Fruit fly (Drosophila melanogaster) whole organism, wandering third instar larva: ENCODE measurements around the gene Gclc.

Experiments used
- CrebA ChIP-seq: fragments of 200-800 bp; sonication (Bioruptor generic); optimal IDR thresholded peaks from 2 replicates; lab custom pipeline; 2016; ENCODE audit warnings: missing biosample characterization, mild to moderate bottlenecking, missing genetic modification characterization, borderline replicate concordance
- Dfd ChIP-seq: fragments of >200 bp; optimal IDR thresholded peaks from 2 replicates; lab custom pipeline; 2017; ENCODE audit warnings: missing biosample characterization, missing genetic modification characterization
- GATAd ChIP-seq: sonication (Bioruptor generic); optimal IDR thresholded peaks from 2 replicates; lab custom pipeline; 2016; ENCODE audit warnings: missing biosample characterization, missing genetic modification characterization
- Hr78 ChIP-seq: fragments of >200 bp; optimal IDR thresholded peaks from 2 replicates; lab custom pipeline; 2017; ENCODE audit warnings: missing biosample characterization, missing genetic modification characterization
- N ChIP-seq: fragments of >200 bp; optimal IDR thresholded peaks from 2 replicates; lab custom pipeline; 2018; ENCODE audit warnings: missing biosample characterization, missing external identifiers, missing genetic modification characterization
- OdsH ChIP-seq: fragments of 200-800 bp; sonication (Bioruptor generic); optimal IDR thresholded peaks from 2 replicates; lab custom pipeline; 2016; ENCODE audit warnings: missing biosample characterization, mild to moderate bottlenecking, missing genetic modification characterization
- Sp1 ChIP-seq: fragments of 200-800 bp; sonication (Bioruptor generic); optimal IDR thresholded peaks from 3 replicates; lab custom pipeline; 2019; ENCODE audit warnings: missing biosample characterization, mild to moderate bottlenecking, missing genetic modification characterization, moderate library complexity
- br ChIP-seq: fragments of 200-800 bp; sonication (Bioruptor generic); optimal IDR thresholded peaks from 2 replicates; lab custom pipeline; 2016; ENCODE audit warnings: missing biosample characterization, missing genetic modification characterization
- brk ChIP-seq: fragments of 200-800 bp; sonication (Bioruptor generic); optimal IDR thresholded peaks from 2 replicates; lab custom pipeline; 2016; ENCODE audit warnings: missing biosample characterization, mild to moderate bottlenecking, missing genetic modification characterization
- h ChIP-seq: fragments of 200-800 bp; sonication (Bioruptor generic); optimal IDR thresholded peaks from 3 replicates; lab custom pipeline; 2016; ENCODE audit warnings: missing biosample characterization, mild to moderate bottlenecking, missing genetic modification characterization
- lola ChIP-seq: fragments of >200 bp; optimal IDR thresholded peaks from 2 replicates; lab custom pipeline; 2017; ENCODE audit warnings: missing biosample characterization, missing genetic modification characterization
- psq ChIP-seq: fragments of 200-800 bp; sonication (Bioruptor generic); optimal IDR thresholded peaks from 3 replicates; lab custom pipeline; 2017; ENCODE audit warnings: missing biosample characterization, mild to moderate bottlenecking, missing genetic modification characterization, moderate library complexity
- usp ChIP-seq: fragments of >200 bp; optimal IDR thresholded peaks from 2 replicates; lab custom pipeline; 2017; ENCODE audit warnings: missing biosample characterization, missing genetic modification characterization
- woc ChIP-seq: sonication (Bioruptor generic); optimal IDR thresholded peaks from 2 replicates; lab custom pipeline; 2016; ENCODE audit warnings: missing biosample characterization, mild to moderate bottlenecking, missing genetic modification characterization

DNA sequence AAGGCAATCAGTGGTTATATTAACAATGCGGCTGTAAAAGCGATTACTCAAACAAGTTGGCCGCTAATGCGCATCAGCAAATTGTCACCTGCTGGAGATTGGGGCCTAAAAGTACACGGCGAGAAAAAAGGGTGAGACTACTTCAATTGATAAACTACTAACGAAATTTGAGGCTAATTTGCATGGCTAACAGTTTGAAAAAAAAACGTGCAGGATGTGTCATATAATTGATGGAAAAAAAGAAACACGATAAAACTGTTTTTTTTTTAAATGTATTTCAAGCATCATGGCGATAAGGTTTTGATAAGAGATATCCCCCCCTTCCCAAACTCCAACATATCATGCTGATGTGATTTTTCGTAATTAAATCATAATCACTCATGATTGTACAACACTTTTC lies 3.2 kb downstream of the Gclc start:
- TF ChIP-seq GATAd = no peak
- TF ChIP-seq OdsH (GFP tag; lab: Kevin White, UChicago) = peak; percentile 20
- TF ChIP-seq Dfd (GFP tag; lab: Kevin White, UChicago) = peak; percentile 40
- TF ChIP-seq brk (GFP tag; lab: Kevin White, UChicago) = no peak
- TF ChIP-seq Sp1 (GFP tag; lab: Kevin White, UChicago) = peak; percentile 27
- TF ChIP-seq CrebA (GFP tag; lab: Kevin White, UChicago) = no peak
- TF ChIP-seq N (GFP tag; lab: Kevin White, UChicago) = no peak
- TF ChIP-seq lola (GFP tag; lab: Kevin White, UChicago) = no peak
- no peak for TF ChIP-seq woc
- no peak for TF ChIP-seq psq (GFP tag; lab: Kevin White, UChicago)
- no peak for TF ChIP-seq Hr78
- TF ChIP-seq h (GFP tag; lab: Kevin White, UChicago) = peak; percentile 11
- TF ChIP-seq usp (GFP tag; lab: Kevin White, UChicago) = no peak
- no peak for TF ChIP-seq br (GFP tag; lab: Kevin White, UChicago)
